Worm (Caenorhabditis elegans) whole organism, midembryonic: Measurements from ENCODE around the gene C05C12.5.

ENCODE experiments used
- T22C8.4 ChIP-seq: fragments of 200-800 bp; sonication (Bioruptor generic); IDR thresholded peaks from 2 replicates; pipeline ENCODE4 v1.3.6; 2022; ENCODE audit warnings: missing genetic modification characterization, missing compliant biosample characterization
- cog-1 ChIP-seq: sonication (generic microtip); optimal IDR thresholded peaks from 2 replicates; lab custom pipeline; 2016; ENCODE audit warnings: missing genetic modification characterization, missing compliant biosample characterization
- flt-1 ChIP-seq: fragments of 200-800 bp; sonication (Bioruptor generic); IDR thresholded peaks from 2 replicates; pipeline ENCODE4 v1.3.6; 2022; ENCODE audit warnings: missing genetic modification characterization, missing compliant biosample characterization
- klf-2 ChIP-seq: fragments of 200-800 bp; sonication (Bioruptor generic); conservative IDR thresholded peaks from 2 replicates; pipeline ENCODE4 v1.3.6; 2022; ENCODE audit warnings: missing genetic modification reagents, missing genetic modification characterization, missing compliant biosample characterization
- med-1 ChIP-seq: sonication (generic microtip); optimal IDR thresholded peaks from 2 replicates; lab custom pipeline; 2017; ENCODE audit warnings: missing genetic modification characterization, mild to moderate bottlenecking, missing compliant biosample characterization, antibody characterized with exemption, missing genetic modification reagents; ENCODE audit not compliant: insufficient read depth
- ref-1 ChIP-seq: fragments of 200-800 bp; sonication (Bioruptor generic); conservative IDR thresholded peaks from 2 replicates; pipeline ENCODE4 v1.3.6; 2022; ENCODE audit warnings: missing genetic modification reagents, missing genetic modification characterization, missing compliant biosample characterization
- tab-1 ChIP-seq: fragments of 200-800 bp; sonication (Bioruptor generic); IDR thresholded peaks from 2 replicates; pipeline ENCODE4 v1.3.6; 2022; ENCODE audit warnings: missing genetic modification characterization, missing compliant biosample characterization
- ztf-23 ChIP-seq: fragments of 200-800 bp; sonication (Bioruptor generic); IDR thresholded peaks from 2 replicates; pipeline ENCODE4 v1.3.6; 2022; ENCODE audit warnings: missing genetic modification reagents, missing genetic modification characterization, missing compliant biosample characterization
- ztf-29 ChIP-seq: fragments of 200-800 bp; sonication (Bioruptor generic); IDR thresholded peaks from 2 replicates; pipeline ENCODE4 v1.3.6; 2022; ENCODE audit warnings: missing genetic modification reagents, missing genetic modification characterization, missing compliant biosample characterization

C05C12.5 gene

ce11 chrIV:11230069-11230468, 30.9 kb downstream of the C05C12.5 start, which contains the start of gene best-7:
TSS of gene best-7 (minus strand) at chrIV:11230307.
- TF ChIP-seq med-1 (no peak), ref-1 (GFP tag; lab: Robert Waterston, UW) (no peak)

- TF ChIP-seq flt-1 (GFP tag; lab: Robert Waterston, UW) (no peak), klf-2 (no peak), cog-1 (tag; lab: Kevin White, UChicago) (no peak), ref-1 (GFP tag; lab: Robert Waterston, UW) (no peak), T22C8.4 (GFP tag; lab: Robert Waterston, UW) (no peak), med-1 (no peak), ztf-29 (GFP tag; lab: Robert Waterston, UW) (no peak), tab-1 (GFP tag; lab: Robert Waterston, UW) (no peak), ztf-23 (GFP tag; lab: Robert Waterston, UW) (no peak)
Measured at ce11 chrIV:11229013-11229412, 32.0 kb downstream of the C05C12.5 start.

ce11 chrIV:11226545-11226944, 34.4 kb downstream of the C05C12.5 start:
- no peak for TF ChIP-seq klf-2

- no peak for TF ChIP-seq ref-1 (GFP tag; lab: Robert Waterston, UW)
- TF ChIP-seq klf-2, result no peak
- no peak for TF ChIP-seq tab-1 (GFP tag; lab: Robert Waterston, UW)
- TF ChIP-seq ztf-23 (GFP tag; lab: Robert Waterston, UW), result no peak
- no peak for TF ChIP-seq flt-1 (GFP tag; lab: Robert Waterston, UW)
- TF ChIP-seq cog-1 (tag; lab: Kevin White, UChicago), result no peak
- TF ChIP-seq T22C8.4 (GFP tag; lab: Robert Waterston, UW), result no peak
- TF ChIP-seq ztf-29 (GFP tag; lab: Robert Waterston, UW), result no peak
- TF ChIP-seq med-1, result no peak
Measured at ce11 chrIV:11225206-11225605, 35.8 kb downstream of the C05C12.5 start, which contains the start of gene col-125. TSS of gene col-125 (plus strand) at chrIV:11225506.

ce11 chrIV:11223878-11224277, 37.1 kb downstream of the C05C12.5 start, which contains the start of gene C29F4.3:
TSS of gene C29F4.3 (minus strand) at chrIV:11223978.
- TF ChIP-seq ztf-23 (GFP tag; lab: Robert Waterston, UW) (no peak), klf-2 (no peak), T22C8.4 (GFP tag; lab: Robert Waterston, UW) (no peak), flt-1 (GFP tag; lab: Robert Waterston, UW) (no peak), ztf-29 (GFP tag; lab: Robert Waterston, UW) (no peak), tab-1 (GFP tag; lab: Robert Waterston, UW) (no peak), ref-1 (GFP tag; lab: Robert Waterston, UW) (no peak), cog-1 (tag; lab: Kevin White, UChicago) (no peak), med-1 (no peak)

- TF ChIP-seq ref-1 (GFP tag; lab: Robert Waterston, UW), result no peak
- TF ChIP-seq klf-2, result no peak
- TF ChIP-seq tab-1 (GFP tag; lab: Robert Waterston, UW), result no peak
- no peak for TF ChIP-seq T22C8.4 (GFP tag; lab: Robert Waterston, UW)
- TF ChIP-seq ztf-23 (GFP tag; lab: Robert Waterston, UW), result no peak
- TF ChIP-seq cog-1 (tag; lab: Kevin White, UChicago), result no peak
- no peak for TF ChIP-seq ztf-29 (GFP tag; lab: Robert Waterston, UW)
- TF ChIP-seq med-1, result no peak
Measured at ce11 chrIV:11218037-11218436, 42.9 kb downstream of the C05C12.5 start, which contains the start of gene zip-6. TSS of gene zip-6 (minus strand) at chrIV:11218137.

- TF ChIP-seq T22C8.4 (GFP tag; lab: Robert Waterston, UW) (no peak), ztf-23 (GFP tag; lab: Robert Waterston, UW) (no peak), ref-1 (GFP tag; lab: Robert Waterston, UW) (no peak), klf-2 (no peak), cog-1 (tag; lab: Kevin White, UChicago) (no peak), med-1 (no peak), flt-1 (GFP tag; lab: Robert Waterston, UW) (no peak)
Measured at ce11 chrIV:11212978-11213377, 48.0 kb downstream of the C05C12.5 start.

ce11 chrIV:11211547-11211946, 49.4 kb downstream of the C05C12.5 start:
- TF ChIP-seq cog-1 (tag; lab: Kevin White, UChicago) (no peak), ref-1 (GFP tag; lab: Robert Waterston, UW) (no peak), T22C8.4 (GFP tag; lab: Robert Waterston, UW) (no peak), med-1 (no peak), tab-1 (GFP tag; lab: Robert Waterston, UW) (no peak), ztf-23 (GFP tag; lab: Robert Waterston, UW) (no peak), klf-2 (no peak), flt-1 (GFP tag; lab: Robert Waterston, UW) (no peak)

ce11 chrIV:11210781-11211256, 50.2 kb downstream of the C05C12.5 start, which contains the start of gene adk-1:
TSS of gene adk-1 (minus strand) at chrIV:11210831.
- TF ChIP-seq ztf-29 (GFP tag; lab: Robert Waterston, UW) (no peak), flt-1 (GFP tag; lab: Robert Waterston, UW) (no peak), tab-1 (GFP tag; lab: Robert Waterston, UW) (no peak), ztf-23 (GFP tag; lab: Robert Waterston, UW) (no peak), T22C8.4 (GFP tag; lab: Robert Waterston, UW) (no peak), cog-1 (tag; lab: Kevin White, UChicago) (no peak), ref-1 (GFP tag; lab: Robert Waterston, UW) (no peak), klf-2 (no peak), med-1 (no peak)
